Worm (Caenorhabditis elegans) whole organism, L4 larva: ENCODE data around the gene eif-1.A.

ENCODE experiments used
- F49E8.2 ChIP-seq: sonication (generic microtip); optimal IDR thresholded peaks from 2 replicates; lab custom pipeline; 2016; ENCODE audit warnings: missing compliant biosample characterization, mild to moderate bottlenecking, missing genetic modification characterization, borderline replicate concordance
- T26A8.4 ChIP-seq: fragments of 200-800 bp; sonication (Bioruptor generic); IDR thresholded peaks from 2 replicates; pipeline ENCODE4 v1.3.6; 2022; ENCODE audit warnings: missing genetic modification characterization, missing compliant biosample characterization
- lin-13 ChIP-seq: fragments of 150-350 bp; optimal IDR thresholded peaks from 2 replicates; lab custom pipeline; 2014; ENCODE audit warnings: missing biosample characterization, missing genetic modification reagents, missing genetic modification characterization
- nhr-11 ChIP-seq: fragments of 150-350 bp; optimal IDR thresholded peaks from 2 replicates; lab custom pipeline; 2014; ENCODE audit warnings: missing biosample characterization, missing genetic modification characterization
- spr-3 ChIP-seq: fragments of 200-800 bp; sonication (Bioruptor generic); optimal IDR thresholded peaks from 2 replicates; lab custom pipeline; 2018; ENCODE audit warnings: mild to moderate bottlenecking, missing genetic modification characterization, missing compliant biosample characterization

DNA sequence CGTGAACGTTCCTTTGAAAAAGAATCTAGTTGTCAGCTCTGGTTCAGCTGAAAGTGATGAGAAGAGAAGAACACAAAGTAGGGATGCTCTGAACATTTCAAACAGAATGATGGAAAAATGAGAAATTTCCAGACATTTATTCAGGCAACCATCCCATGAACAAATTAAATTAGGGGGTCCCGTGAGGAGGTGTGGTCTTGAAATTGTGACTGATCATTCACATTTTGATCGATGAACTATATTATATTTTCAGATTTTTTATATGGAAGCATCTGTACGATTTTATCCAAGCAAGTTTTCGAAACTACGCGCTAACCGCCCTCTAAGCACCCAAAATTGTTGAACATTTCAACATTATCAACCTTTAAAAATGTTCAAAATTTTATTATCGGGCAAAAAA is 34.7 kb upstream of the eif-1.A start, which contains the start of gene R11E3.19:
- TF ChIP-seq spr-3 (GFP tag; lab: Kevin White, UChicago) = no peak
- TF ChIP-seq F49E8.2 = no peak
- TF ChIP-seq lin-13 (GFP tag; lab: Kevin White, UChicago) = no peak
- TF ChIP-seq T26A8.4 (GFP tag; lab: Robert Waterston, UW) = no peak
- no peak for TF ChIP-seq nhr-11 (tag; lab: Kevin White, UChicago)
